Fruit fly (Drosophila melanogaster) whole organism, embryonic: ENCODE measurements around the gene 5-HT7.

Source experiments
- ATbp ChIP-seq: fragments of 200-800 bp; sonication (Bioruptor generic); optimal IDR thresholded peaks from 2 replicates; lab custom pipeline; 2017; ENCODE audit warnings: missing biosample characterization, mild to moderate bottlenecking, missing genetic modification characterization, missing genetic modification reagents
- Antp ChIP-seq: fragments of 200-800 bp; sonication (Bioruptor generic); optimal IDR thresholded peaks from 3 replicates; lab custom pipeline; 2016; ENCODE audit warnings: missing biosample characterization, missing genetic modification characterization
- Atf-2 ChIP-seq: fragments of 200-800 bp; sonication (Bioruptor generic); optimal IDR thresholded peaks from 2 replicates; lab custom pipeline; 2016; ENCODE audit warnings: missing biosample characterization, missing genetic modification characterization
- BEAF-32 ChIP-seq: fragments of 200-800 bp; sonication (Bioruptor generic); optimal IDR thresholded peaks from 3 replicates; lab custom pipeline; 2017; ENCODE audit warnings: missing biosample characterization, missing genetic modification characterization, mild to moderate bottlenecking, moderate library complexity, missing genetic modification reagents
- Bdp1 ChIP-seq: fragments of 200-800 bp; sonication (Bioruptor generic); optimal IDR thresholded peaks from 3 replicates; lab custom pipeline; 2016; ENCODE audit warnings: missing biosample characterization, missing genetic modification characterization
- BtbVII ChIP-seq: fragments of 200-800 bp; sonication (Bioruptor generic); optimal IDR thresholded peaks from 3 replicates; lab custom pipeline; 2017; ENCODE audit warnings: missing biosample characterization, mild to moderate bottlenecking, missing genetic modification characterization
- CG10267 ChIP-seq: fragments of 200-800 bp; sonication (Bioruptor generic); optimal IDR thresholded peaks from 2 replicates; lab custom pipeline; 2018; ENCODE audit warnings: missing biosample characterization, mild to moderate bottlenecking, missing genetic modification characterization, moderate library complexity
- CG10462 ChIP-seq: fragments of 200-800 bp; sonication (Bioruptor generic); optimal IDR thresholded peaks from 2 replicates; lab custom pipeline; 2016; ENCODE audit warnings: missing biosample characterization, missing genetic modification characterization
- CG17361 ChIP-seq: fragments of 200-800 bp; sonication (Bioruptor generic); IDR thresholded peaks from 3 replicates; pipeline ENCODE4 v1.3.6; 2022; ENCODE audit warnings: missing biosample characterization, missing genetic modification characterization
- CG17385 ChIP-seq: fragments of 200-800 bp; sonication (Bioruptor generic); optimal IDR thresholded peaks from 3 replicates; lab custom pipeline; 2018; ENCODE audit warnings: missing biosample characterization, mild to moderate bottlenecking, missing genetic modification characterization
- CG17568 ChIP-seq: fragments of 200-800 bp; sonication (Bioruptor generic); optimal IDR thresholded peaks from 2 replicates; lab custom pipeline; 2018; ENCODE audit warnings: missing biosample characterization, mild to moderate bottlenecking, missing genetic modification characterization, moderate library complexity
- CG2712 ChIP-seq: fragments of 200-800 bp; optimal IDR thresholded peaks from 3 replicates; lab custom pipeline; 2019; ENCODE audit warnings: missing biosample characterization, mild to moderate bottlenecking, missing genetic modification characterization, moderate library complexity
- CG32532 ChIP-seq: fragments of 200-800 bp; sonication (Bioruptor generic); IDR thresholded peaks from 2 replicates; pipeline ENCODE4 v1.3.6; 2022; ENCODE audit warnings: missing biosample characterization, missing genetic modification characterization
- CG4617 ChIP-seq: fragments of 200-800 bp; sonication (Bioruptor generic); optimal IDR thresholded peaks from 3 replicates; lab custom pipeline; 2016; ENCODE audit warnings: missing biosample characterization, missing genetic modification characterization, borderline replicate concordance
- CG5953 ChIP-seq: fragments of 200-800 bp; sonication (Bioruptor generic); IDR thresholded peaks from 2 replicates; pipeline ENCODE4 v1.3.6; 2022; ENCODE audit warnings: missing biosample characterization, missing genetic modification characterization
- CG6654 ChIP-seq: fragments of 200-800 bp; sonication (Bioruptor generic); optimal IDR thresholded peaks from 2 replicates; lab custom pipeline; 2017; ENCODE audit warnings: missing biosample characterization, mild to moderate bottlenecking, missing genetic modification characterization
- CTCF ChIP-seq: fragments of 200-800 bp; sonication (Bioruptor generic); optimal IDR thresholded peaks from 2 replicates; lab custom pipeline; 2017; ENCODE audit warnings: missing biosample characterization, mild to moderate bottlenecking, missing genetic modification characterization, moderate library complexity
- Dbx ChIP-seq: fragments of 200-800 bp; sonication (Bioruptor generic); IDR thresholded peaks from 3 replicates; pipeline ENCODE4 v1.3.6; 2022; ENCODE audit warnings: missing biosample characterization, missing genetic modification characterization
- Dek ChIP-seq: fragments of 200-800 bp; sonication (Bioruptor generic); optimal IDR thresholded peaks from 3 replicates; lab custom pipeline; 2019; ENCODE audit warnings: missing biosample characterization, mild to moderate bottlenecking, missing genetic modification characterization, moderate library complexity
- Dip2 ChIP-seq: fragments of 200-800 bp; sonication (Bioruptor generic); IDR thresholded peaks from 2 replicates; pipeline ENCODE4 v1.3.6; 2022; ENCODE audit warnings: missing biosample characterization, missing genetic modification characterization
- Dref ChIP-seq: fragments of 200-800 bp; sonication (Bioruptor generic); IDR thresholded peaks from 2 replicates; pipeline ENCODE4 v1.3.6; 2022; ENCODE audit warnings: missing biosample characterization, missing genetic modification characterization
- Hand ChIP-seq: fragments of 200-800 bp; sonication (Bioruptor generic); optimal IDR thresholded peaks from 2 replicates; lab custom pipeline; 2017; ENCODE audit warnings: mild to moderate bottlenecking, missing biosample characterization, missing genetic modification reagents, missing genetic modification characterization
- HmgZ ChIP-seq: fragments of 200-800 bp; sonication (Bioruptor generic); optimal IDR thresholded peaks from 2 replicates; lab custom pipeline; 2018; ENCODE audit warnings: missing biosample characterization, mild to moderate bottlenecking, missing genetic modification characterization
- NK7.1 ChIP-seq: fragments of 200-800 bp; sonication (Bioruptor generic); optimal IDR thresholded peaks from 3 replicates; lab custom pipeline; 2016; ENCODE audit warnings: missing biosample characterization, missing genetic modification characterization
- Nf-YA ChIP-seq: fragments of 200-800 bp; sonication (Bioruptor generic); IDR thresholded peaks from 2 replicates; pipeline ENCODE4 v1.3.6; 2022; ENCODE audit warnings: missing biosample characterization, missing genetic modification characterization
- NfI ChIP-seq: fragments of 200-800 bp; sonication (Bioruptor generic); optimal IDR thresholded peaks from 3 replicates; lab custom pipeline; 2018; ENCODE audit warnings: missing biosample characterization, mild to moderate bottlenecking, missing genetic modification characterization, moderate library complexity
- Optix ChIP-seq: fragments of 200-800 bp; sonication (Bioruptor generic); IDR thresholded peaks from 3 replicates; pipeline ENCODE4 v1.3.6; 2022; ENCODE audit warnings: missing biosample characterization, missing genetic modification characterization
- Sox100B ChIP-seq: fragments of 200-800 bp; sonication (Bioruptor generic); optimal IDR thresholded peaks from 3 replicates; lab custom pipeline; 2018; ENCODE audit warnings: missing biosample characterization, mild to moderate bottlenecking, missing genetic modification characterization
- Stat92E ChIP-seq, 3 experiments: fragments of >200 bp in 2 of 3; fragments of 200-800 bp in 1 of 3; sonication (Bioruptor generic) in 1 of 3; optimal IDR thresholded peaks; 2 replicates each; lab custom pipeline; 2017 to 2019; ENCODE audit warnings: missing biosample characterization in 3 of 3, missing genetic modification characterization in 3 of 3, mild to moderate bottlenecking in 1 of 3, moderate library complexity in 1 of 3
- bbx ChIP-seq: fragments of 200-800 bp; sonication (Bioruptor generic); IDR thresholded peaks from 2 replicates; pipeline ENCODE4 v1.3.6; 2022; ENCODE audit warnings: missing biosample characterization, missing genetic modification characterization; ENCODE audit not compliant: partially characterized antibody
- br ChIP-seq: fragments of >200 bp; optimal IDR thresholded peaks from 2 replicates; lab custom pipeline; 2017
- bsh ChIP-seq, 2 experiments: fragments of 200-800 bp; sonication (Bioruptor generic); optimal IDR thresholded peaks; 2 replicates each; lab custom pipeline; 2017 to 2018; ENCODE audit warnings: mild to moderate bottlenecking in 2 of 2, missing biosample characterization in 2 of 2, missing genetic modification characterization in 2 of 2, moderate library complexity in 1 of 2
- cato ChIP-seq: fragments of 200-800 bp; sonication (Bioruptor generic); optimal IDR thresholded peaks from 2 replicates; lab custom pipeline; 2016; ENCODE audit warnings: missing biosample characterization, missing genetic modification characterization, borderline replicate concordance
- cwo ChIP-seq: fragments of 200-800 bp; sonication (Bioruptor generic); optimal IDR thresholded peaks from 3 replicates; lab custom pipeline; 2017; ENCODE audit warnings: missing biosample characterization, missing genetic modification characterization, mild to moderate bottlenecking, moderate library complexity, missing genetic modification reagents
- dan ChIP-seq: fragments of 200-800 bp; sonication (Bioruptor generic); IDR thresholded peaks from 2 replicates; pipeline ENCODE4 v1.3.6; 2022; ENCODE audit warnings: missing biosample characterization, missing genetic modification characterization
- dmrt11E ChIP-seq: fragments of 200-800 bp; sonication (Bioruptor generic); optimal IDR thresholded peaks from 3 replicates; lab custom pipeline; 2018; ENCODE audit warnings: missing biosample characterization, mild to moderate bottlenecking, missing genetic modification characterization, moderate library complexity
- ind ChIP-seq: fragments of 200-800 bp; sonication (Bioruptor generic); optimal IDR thresholded peaks from 3 replicates; lab custom pipeline; 2016; ENCODE audit warnings: missing biosample characterization, missing genetic modification characterization
- inv ChIP-seq: fragments of 200-800 bp; sonication (Bioruptor generic); IDR thresholded peaks from 2 replicates; pipeline ENCODE4 v1.3.6; 2022; ENCODE audit warnings: missing biosample characterization, missing genetic modification characterization; ENCODE audit not compliant: partially characterized antibody
- oc ChIP-seq: fragments of 200-800 bp; sonication (Bioruptor generic); optimal IDR thresholded peaks from 2 replicates; lab custom pipeline; 2018; ENCODE audit warnings: missing biosample characterization, mild to moderate bottlenecking, missing genetic modification characterization, moderate library complexity
- peb ChIP-seq: fragments of 200-800 bp; sonication (Bioruptor generic); IDR thresholded peaks from 2 replicates; pipeline ENCODE4 v1.3.6; 2022; ENCODE audit warnings: missing biosample characterization, missing genetic modification characterization
- pfk ChIP-seq: fragments of 200-800 bp; sonication (Bioruptor generic); optimal IDR thresholded peaks from 2 replicates; lab custom pipeline; 2018; ENCODE audit warnings: missing biosample characterization, mild to moderate bottlenecking, missing genetic modification characterization, moderate library complexity
- run ChIP-seq: fragments of 200-800 bp; sonication (Bioruptor generic); optimal IDR thresholded peaks from 3 replicates; lab custom pipeline; 2018; ENCODE audit warnings: missing biosample characterization, mild to moderate bottlenecking, missing genetic modification characterization
- so ChIP-seq: fragments of 200-800 bp; sonication (Bioruptor generic); IDR thresholded peaks from 3 replicates; pipeline ENCODE4 v1.3.6; 2022; ENCODE audit warnings: missing biosample characterization, missing genetic modification characterization
- sr ChIP-seq: fragments of 200-800 bp; sonication (Bioruptor generic); IDR thresholded peaks from 3 replicates; pipeline ENCODE4 v1.3.6; 2022; ENCODE audit warnings: missing biosample characterization, missing genetic modification characterization
- tin ChIP-seq: fragments of 200-800 bp; sonication (Bioruptor generic); optimal IDR thresholded peaks from 3 replicates; lab custom pipeline; 2016; ENCODE audit warnings: missing biosample characterization, missing genetic modification characterization
- wor ChIP-seq: fragments of 200-800 bp; sonication (Bioruptor generic); IDR thresholded peaks from 2 replicates; pipeline ENCODE4 v1.3.6; 2022; ENCODE audit warnings: missing biosample characterization, missing genetic modification characterization
- zen2 ChIP-seq: fragments of 200-800 bp; sonication (Bioruptor generic); IDR thresholded peaks from 3 replicates; pipeline ENCODE4 v1.3.6; 2022; ENCODE audit warnings: missing biosample characterization, missing genetic modification characterization; ENCODE audit not compliant: partially characterized antibody
- zfh1 ChIP-seq: fragments of 200-800 bp; sonication (Bioruptor generic); IDR thresholded peaks from 3 replicates; pipeline ENCODE4 v1.3.6; 2022; ENCODE audit warnings: missing biosample characterization, missing genetic modification characterization

5-HT7 gene

DNA sequence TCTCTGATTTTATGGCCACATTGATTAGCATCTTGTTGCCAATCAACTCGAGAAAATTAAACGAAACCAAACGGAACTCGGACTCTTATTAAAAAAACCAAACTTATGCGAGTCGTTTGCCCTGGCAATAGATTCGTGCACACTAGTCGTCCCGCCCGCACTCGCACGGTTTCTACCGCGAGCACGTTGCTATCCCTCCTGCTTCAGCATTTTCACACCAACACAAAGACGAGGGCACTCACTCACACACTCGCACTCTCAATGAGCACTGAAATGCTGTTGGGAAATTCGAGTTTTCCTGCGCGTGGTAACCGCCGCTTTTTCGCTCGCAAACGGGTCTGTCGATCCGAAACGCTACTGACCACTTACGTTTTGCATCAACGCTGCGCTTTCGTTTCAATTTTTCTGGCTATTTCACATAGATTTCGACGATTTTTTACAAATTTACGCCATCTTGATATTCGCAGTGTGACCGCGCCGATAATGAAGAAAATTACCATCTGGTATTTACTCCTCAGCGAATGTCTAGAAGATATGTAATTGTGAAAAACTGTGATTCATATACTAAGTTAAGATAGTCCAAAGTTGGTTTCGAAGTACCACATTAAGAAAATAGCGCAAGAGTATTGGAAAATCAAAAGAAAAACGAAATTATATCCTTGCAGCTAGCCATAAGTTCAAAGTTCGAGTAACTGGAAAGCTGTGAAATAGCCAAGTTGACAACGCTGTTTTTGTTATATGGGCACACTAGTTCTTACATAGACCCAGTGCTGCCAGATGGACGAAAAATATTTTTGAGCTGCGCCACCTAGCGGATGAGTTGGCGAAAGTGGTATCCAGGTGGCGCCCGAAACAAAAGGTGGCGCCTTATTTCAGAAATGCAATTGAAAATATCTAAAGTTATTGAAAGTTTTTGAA is 44.3 kb upstream of the 5-HT7 start, which contains the start of gene dco (continued):
- peak; percentile 29 for TF ChIP-seq HmgZ (tag; lab: Kevin White, UChicago)
- peak in 1 of 3 experiments; percentile 55 for TF ChIP-seq Stat92E (GFP tag; optimal IDR thresholded peaks at IDR 0.05; lab: Kevin White, UChicago)
- TF ChIP-seq Atf-2 (GFP tag; lab: Kevin White, UChicago), result peak; percentile 4
- TF ChIP-seq ATbp, result no peak
- TF ChIP-seq NfI (GFP tag; lab: Kevin White, UChicago), result peak; percentile 75
- 0 out of 2 replicates have a peak, but pooled peaks have one; percentile 6 for TF ChIP-seq bbx
- TF ChIP-seq BEAF-32 (GFP tag; lab: Kevin White, UChicago), result peak; percentile 41
- peak; percentile 58 for TF ChIP-seq CG17361 (GFP tag; lab: Robert Waterston, UW)
- TF ChIP-seq Dref (GFP tag; lab: Robert Waterston, UW), result peak; percentile 43
- TF ChIP-seq run (tag; lab: Kevin White, UChicago), result peak; percentile 19
- TF ChIP-seq CG5953, result peak; percentile 41; the same call in 1 of the 2 replicates
- TF ChIP-seq CG17568, result no peak
- peak; percentile 13; the same call in 1 of the 3 replicates for TF ChIP-seq sr
- peak; percentile 73 for TF ChIP-seq Antp
- peak; percentile 46 for TF ChIP-seq Bdp1 (GFP tag; lab: Kevin White, UChicago)
- TF ChIP-seq NK7.1 (GFP tag; lab: Kevin White, UChicago), result peak; percentile 30
- TF ChIP-seq wor (GFP tag; lab: Robert Waterston, UW), result peak; percentile 50; the same call in 1 of the 2 replicates
- TF ChIP-seq oc (tag; lab: Kevin White, UChicago), result no peak
- peak; percentile 40 for TF ChIP-seq dmrt11E (tag; lab: Kevin White, UChicago)
- TF ChIP-seq Dip2, result peak; percentile 88
- TF ChIP-seq Dbx (GFP tag; lab: Robert Waterston, UW), result peak; percentile 88
- TF ChIP-seq CG17385 (GFP tag; lab: Kevin White, UChicago), result peak; percentile 40
- 0 out of 2 replicates have a peak, but pooled peaks have one; percentile 25 for TF ChIP-seq inv
- no peak for TF ChIP-seq Sox100B
- peak; percentile 77 for TF ChIP-seq CG2712 (tag; lab: Kevin White, UChicago)
- peak; percentile 69; the same call in 2 of the 3 replicates for TF ChIP-seq Optix (GFP tag; lab: Robert Waterston, UW)
- peak; percentile 96 for TF ChIP-seq CG32532 (GFP tag; lab: Robert Waterston, UW)
- peak; percentile 91 for TF ChIP-seq tin
- no peak for TF ChIP-seq cwo (GFP tag; lab: Kevin White, UChicago)
- peak; percentile 60 for TF ChIP-seq CG10267 (tag; lab: Kevin White, UChicago)
- TF ChIP-seq Dek, result peak; percentile 53
- TF ChIP-seq cato (GFP tag; lab: Kevin White, UChicago), result no peak
- peak in 1 of 2 experiments; percentile 46 for TF ChIP-seq bsh (GFP tag; optimal IDR thresholded peaks at IDR 0.05; lab: Kevin White, UChicago)
- peak; percentile 89 for TF ChIP-seq zfh1
- TF ChIP-seq Nf-YA (GFP tag; lab: Robert Waterston, UW), result peak; percentile 49
- TF ChIP-seq CTCF (GFP tag; lab: Kevin White, UChicago), result peak; percentile 100
- TF ChIP-seq zen2 (GFP tag; lab: Robert Waterston, UW), result no peak
- TF ChIP-seq CG6654 (GFP tag; lab: Kevin White, UChicago), result peak; percentile 21
- TF ChIP-seq dan (GFP tag; lab: Robert Waterston, UW), result no peak
- TF ChIP-seq pfk, result no peak
- TF ChIP-seq CG4617 (GFP tag; lab: Kevin White, UChicago), result peak; percentile 35
- peak; percentile 42; the same call in 1 of the 2 replicates for TF ChIP-seq peb
- TF ChIP-seq Hand (GFP tag; lab: Kevin White, UChicago), result no peak
- TF ChIP-seq BtbVII (GFP tag; lab: Kevin White, UChicago), result no peak
- peak; percentile 85 for TF ChIP-seq ind (GFP tag; lab: Kevin White, UChicago)
- TF ChIP-seq so (GFP tag; lab: Robert Waterston, UW), result peak; percentile 50; the same call in 1 of the 3 replicates
- no peak for TF ChIP-seq CG10462 (GFP tag; lab: Kevin White, UChicago)
- no peak for TF ChIP-seq br (lab: Kevin White, UChicago)
